Worm (Caenorhabditis elegans): Measurements from ENCODE around the gene srx-88.

Gene srx-88

DNA sequence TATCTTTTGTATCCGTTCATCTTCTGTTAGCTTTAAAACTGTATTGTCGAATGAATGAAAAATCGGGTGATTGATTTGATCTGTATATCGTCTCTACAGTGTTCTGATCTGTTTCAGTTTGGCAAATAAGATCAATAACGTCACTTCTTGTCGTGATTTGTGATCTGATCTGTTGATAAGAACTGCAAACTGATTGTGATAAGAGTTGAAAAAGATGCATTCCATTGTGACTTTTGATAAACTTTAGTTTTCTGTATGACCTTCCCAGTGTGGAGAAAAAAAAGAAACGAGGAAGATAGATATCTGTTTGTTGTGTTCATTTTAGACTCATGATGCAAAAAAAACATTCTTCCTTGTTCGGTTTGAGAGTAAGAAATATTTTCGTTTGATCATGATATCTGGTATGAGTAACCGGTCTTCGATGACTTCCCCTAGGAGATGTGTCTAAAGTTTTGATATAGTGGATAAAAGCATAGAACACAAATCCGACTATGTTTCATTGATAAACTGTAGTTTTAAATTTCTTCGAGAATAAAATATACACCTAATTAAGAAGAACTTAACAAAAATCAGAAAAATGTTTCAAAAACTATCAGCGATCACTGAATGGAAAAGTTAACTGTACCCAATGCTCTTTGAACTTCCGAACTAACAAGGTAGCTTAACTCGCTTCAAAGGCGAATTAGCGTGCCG lies 31.6 kb downstream of the srx-88 start:
- peak in 1 of 2 experiments; percentile 0 for TF ChIP-seq lin-35 (GFP tag; optimal IDR thresholded peaks at IDR 0.05)
- TF ChIP-seq tbx-2 (tag; optimal IDR thresholded peaks at IDR 0.05): peak; percentile 46
- TF ChIP-seq ztf-4 (tag; optimal IDR thresholded peaks at IDR 0.05): no peak
- peak in 3 of 6 experiments; percentile 69 to 96 (median 94) for TF ChIP-seq elt-3 (tag; optimal IDR thresholded peaks at IDR 0.05)
- TF ChIP-seq snu-23 (GFP tag; optimal IDR thresholded peaks at IDR 0.05): peak; percentile 49
- no peak for TF ChIP-seq pag-3 (tag; optimal IDR thresholded peaks at IDR 0.05; ENCODE audit: borderline replicate concordance, insufficient read depth)
- no peak for TF ChIP-seq sptf-1 (tag; optimal IDR thresholded peaks at IDR 0.05)
- TF ChIP-seq nhr-20 (tag; optimal IDR thresholded peaks at IDR 0.05): peak; percentile 77
- TF ChIP-seq nhr-19 (GFP tag; conservative IDR thresholded peaks at IDR 0.05): 0 out of 2 replicates have a peak, but pooled peaks have one; percentile 15
- TF ChIP-seq nhr-71 (tag; optimal IDR thresholded peaks at IDR 0.05): peak; percentile 64
- TF ChIP-seq unc-30 (tag; optimal IDR thresholded peaks at IDR 0.05): no peak
- peak; percentile 93 for TF ChIP-seq nhr-85 (tag)
- no peak for TF ChIP-seq nhr-11 (tag; optimal IDR thresholded peaks at IDR 0.05)
- TF ChIP-seq efl-1 (optimal IDR thresholded peaks at IDR 0.05): no peak
- TF ChIP-seq efl-1 (GFP tag; optimal IDR thresholded peaks at IDR 0.05 in 1 of 2): peak in 1 of 2 experiments; percentile 20
- peak; percentile 5 for TF ChIP-seq blmp-1 (tag; optimal IDR thresholded peaks at IDR 0.05)
- peak; percentile 40 for TF ChIP-seq mep-1 (tag; optimal IDR thresholded peaks at IDR 0.05)
- peak; percentile 89 for TF ChIP-seq elt-2 (tag; optimal IDR thresholded peaks at IDR 0.05)
- TF ChIP-seq nhr-90 (tag; optimal IDR thresholded peaks at IDR 0.05; ENCODE audit: poor library complexity): peak; percentile 49
- peak; percentile 69 for TF ChIP-seq lin-14 (GFP tag; optimal IDR thresholded peaks at IDR 0.05)

DNA sequence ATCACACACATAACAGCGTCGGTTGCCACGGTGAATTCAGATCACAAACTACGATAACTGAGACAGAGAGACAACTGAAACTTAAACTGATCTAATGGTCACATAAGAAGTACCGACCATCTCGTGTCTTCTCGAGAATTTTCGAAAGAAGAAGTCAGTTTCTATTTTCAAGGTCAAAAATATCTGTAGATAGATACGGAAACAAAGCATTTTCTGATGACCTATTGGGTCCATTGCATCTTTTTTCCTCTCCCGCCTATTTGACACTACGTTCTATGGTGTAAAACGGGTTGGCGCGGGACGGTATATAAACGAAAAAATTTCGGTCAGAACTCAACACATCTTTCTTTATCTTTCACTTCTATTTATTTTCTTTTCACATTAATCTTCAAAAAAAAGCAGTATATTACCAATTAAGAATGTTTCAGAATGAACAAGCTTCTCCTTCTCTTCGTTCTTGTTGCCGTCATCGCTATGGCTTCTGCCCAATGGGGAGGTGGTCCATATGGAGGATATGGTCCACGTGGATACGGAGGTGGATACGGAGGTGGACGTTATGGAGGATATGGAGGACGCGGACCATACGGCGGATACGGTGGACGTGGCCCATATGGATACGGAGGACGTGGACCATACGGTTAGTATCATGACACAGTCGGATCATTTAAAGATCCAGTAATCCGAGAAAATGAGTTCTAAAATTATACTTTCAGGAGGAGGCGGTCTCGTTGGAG lies 32.8 kb downstream of the srx-88 start, which contains the start of gene nlp-24:
Gene nlp-24, plus strand, starts transcription at position 429 of the 734 bp plus-strand sequence.
- TF ChIP-seq ztf-11 (tag; optimal IDR thresholded peaks at IDR 0.05) (no peak), lin-14 (GFP tag; optimal IDR thresholded peaks at IDR 0.05) (peak; percentile 59), snu-23 (GFP tag; optimal IDR thresholded peaks at IDR 0.05) (peak; percentile 72), skn-1 (tag; optimal IDR thresholded peaks at IDR 0.05) (no peak), nhr-85 (tag) (peak; percentile 98), nhr-71 (tag; optimal IDR thresholded peaks at IDR 0.05) (peak; percentile 72), unc-130 (tag; optimal IDR thresholded peaks at IDR 0.05) (no peak), blmp-1 (tag; optimal IDR thresholded peaks at IDR 0.05) (peak; percentile 59), dpl-1 (GFP tag; optimal IDR thresholded peaks at IDR 0.05) (peak in 1 of 3 experiments; percentile 26), elt-3 (tag; optimal IDR thresholded peaks at IDR 0.05) (peak in 5 of 6 experiments; percentile 5 to 78 (median 36)), nhr-90 (tag; optimal IDR thresholded peaks at IDR 0.05; ENCODE audit: poor library complexity) (peak; percentile 33), zip-4 (GFP tag; optimal IDR thresholded peaks at IDR 0.05) (no peak), fkh-8 (tag; optimal IDR thresholded peaks at IDR 0.05) (no peak), nhr-20 (tag; optimal IDR thresholded peaks at IDR 0.05) (peak; percentile 83), lir-3 (tag; optimal IDR thresholded peaks at IDR 0.05; ENCODE audit: poor library complexity) (no peak), nhr-19 (GFP tag; conservative IDR thresholded peaks at IDR 0.05) (peak; percentile 31; the same call in 1 of the 2 replicates), aha-1 (tag; optimal IDR thresholded peaks at IDR 0.05) (no peak), efl-1 (optimal IDR thresholded peaks at IDR 0.05) (no peak), efl-1 (GFP tag; optimal IDR thresholded peaks at IDR 0.05 in 1 of 2) (peak in 1 of 2 experiments; percentile 33), lin-35 (GFP tag; optimal IDR thresholded peaks at IDR 0.05) (peak in 1 of 2 experiments; percentile 24), lsy-2 (tag; optimal IDR thresholded peaks at IDR 0.05) (peak; percentile 3 to 8), tbx-2 (tag; optimal IDR thresholded peaks at IDR 0.05) (peak; percentile 12), grh-1 (GFP tag; IDR thresholded peaks at IDR 0.05) (peak; percentile 75)

DNA sequence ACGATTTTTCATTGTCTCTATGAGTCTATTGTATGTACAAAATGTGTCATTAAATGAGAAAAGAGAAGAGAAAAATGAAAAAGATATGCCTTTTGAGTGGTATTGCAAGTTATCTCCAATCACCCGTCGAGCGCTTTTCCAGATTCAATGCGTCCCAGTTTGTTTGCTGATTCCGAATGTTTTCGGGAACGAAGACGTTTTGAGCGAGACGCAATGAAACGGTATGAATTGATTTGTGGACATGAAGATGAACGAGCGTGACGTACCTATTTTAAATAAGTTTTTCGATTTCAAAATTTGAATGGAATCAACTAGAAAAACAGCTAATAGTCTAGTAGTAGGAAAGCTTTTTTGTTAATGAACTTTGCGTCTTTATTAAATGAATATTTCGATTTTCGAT lies 33.5 kb downstream of the srx-88 start:
- TF ChIP-seq lin-14 (GFP tag; optimal IDR thresholded peaks at IDR 0.05): no peak
- TF ChIP-seq egl-27 (tag; optimal IDR thresholded peaks at IDR 0.05): no peak
- peak; percentile 62 for TF ChIP-seq nhr-85 (tag)
- TF ChIP-seq ama-1 (optimal IDR thresholded peaks at IDR 0.05): peak; percentile 26
- TF ChIP-seq elt-3 (tag; optimal IDR thresholded peaks at IDR 0.05): peak in 1 of 6 experiments; percentile 22

All from whole organism, L1 larva.